Worm (Caenorhabditis elegans) whole organism, L1 larva: Measurements from ENCODE around the gene irld-65.

ENCODE experiments used
- C04F5.9 ChIP-seq: sonication (generic microtip); optimal IDR thresholded peaks from 2 replicates; lab custom pipeline; 2016; ENCODE audit warnings: missing genetic modification characterization, missing compliant biosample characterization
- F16B12.6 ChIP-seq: fragments of 150-350 bp; optimal IDR thresholded peaks from 2 replicates; lab custom pipeline; 2014; ENCODE audit warnings: missing biosample characterization, missing genetic modification characterization
- aha-1 ChIP-seq: fragments of 150-350 bp; optimal IDR thresholded peaks from 2 replicates; lab custom pipeline; 2014; ENCODE audit warnings: missing biosample characterization, missing genetic modification characterization
- ama-1 ChIP-seq: fragments of 150-350 bp; optimal IDR thresholded peaks from 2 replicates; lab custom pipeline; 2014
- ceh-82 ChIP-seq, 3 experiments: fragments of 150-350 bp in 1 of 3; sonication (generic microtip) in 2 of 3; optimal IDR thresholded peaks; 2 replicates each; lab custom pipeline; 2014 to 2017; ENCODE audit warnings: missing biosample characterization in 3 of 3, missing genetic modification characterization in 3 of 3
- ceh-88 ChIP-seq: fragments of 200-800 bp; sonication (Bioruptor generic); IDR thresholded peaks from 2 replicates; pipeline ENCODE4 v1.3.6; 2022; ENCODE audit warnings: missing genetic modification characterization, missing compliant biosample characterization
- ceh-90 ChIP-seq: sonication (generic microtip); optimal IDR thresholded peaks from 2 replicates; lab custom pipeline; 2016; ENCODE audit warnings: missing genetic modification characterization, missing compliant biosample characterization
- ces-1 ChIP-seq: fragments of 150-350 bp; optimal IDR thresholded peaks from 2 replicates; lab custom pipeline; 2014; ENCODE audit warnings: missing biosample characterization, missing genetic modification reagents, missing genetic modification characterization
- dsc-1 ChIP-seq: sonication (generic microtip); optimal IDR thresholded peaks from 2 replicates; lab custom pipeline; 2016; ENCODE audit warnings: mild to moderate bottlenecking, missing genetic modification characterization, missing compliant biosample characterization
- efl-1 ChIP-seq, 4 experiments: fragments of 150-350 bp; optimal IDR thresholded peaks in 3 of 4; peaks in 1 of 4; 1 replicate in 1 of 4; 2 replicates in 3 of 4; lab custom pipeline; 2014; ENCODE audit warnings: missing biosample characterization in 2 of 4, missing genetic modification characterization in 2 of 4, missing genetic modification reagents in 2 of 4
- egl-13 ChIP-seq: sonication (generic microtip); optimal IDR thresholded peaks from 2 replicates; lab custom pipeline; 2016; ENCODE audit warnings: missing genotype, missing genetic modification reagents, missing genetic modification characterization, missing compliant biosample characterization
- egl-27 ChIP-seq, 2 experiments: fragments of 150-350 bp in 1 of 2; sonication (generic microtip); optimal IDR thresholded peaks; 3 replicates each; lab custom pipeline; 2017 to 2018; ENCODE audit warnings: missing biosample characterization in 2 of 2, missing genetic modification characterization in 2 of 2, missing genetic modification reagents in 2 of 2
- elt-2 ChIP-seq: sonication (generic microtip); optimal IDR thresholded peaks from 2 replicates; lab custom pipeline; 2016; ENCODE audit warnings: missing genetic modification characterization, mild to moderate bottlenecking, inconsistent platforms, missing compliant biosample characterization, missing genetic modification reagents
- ets-5 ChIP-seq: fragments of 200-800 bp; sonication (Bioruptor generic); IDR thresholded peaks from 2 replicates; pipeline ENCODE4 v1.3.6; 2022; ENCODE audit warnings: missing genetic modification characterization, missing compliant biosample characterization
- fkh-4 ChIP-seq: sonication (generic microtip); optimal IDR thresholded peaks from 2 replicates; lab custom pipeline; 2016; ENCODE audit warnings: missing compliant biosample characterization, missing genetic modification characterization, borderline replicate concordance
- fkh-8 ChIP-seq: sonication (generic microtip); optimal IDR thresholded peaks from 2 replicates; lab custom pipeline; 2016; ENCODE audit warnings: mild to moderate bottlenecking, missing genetic modification characterization, missing compliant biosample characterization
- grh-1 ChIP-seq: fragments of 200-800 bp; sonication (Bioruptor generic); IDR thresholded peaks from 2 replicates; pipeline ENCODE4 v1.3.6; 2022; ENCODE audit warnings: missing genetic modification reagents, missing genetic modification characterization, missing compliant biosample characterization
- hpl-2 ChIP-seq: fragments of 150-350 bp; optimal IDR thresholded peaks from 2 replicates; lab custom pipeline; 2014; ENCODE audit warnings: missing biosample characterization, missing genetic modification reagents, missing genetic modification characterization
- irx-1 ChIP-seq: sonication (generic microtip); optimal IDR thresholded peaks from 2 replicates; lab custom pipeline; 2016; ENCODE audit warnings: missing genetic modification characterization, missing compliant biosample characterization
- lin-13 ChIP-seq: fragments of 150-350 bp; optimal IDR thresholded peaks from 2 replicates; lab custom pipeline; 2014; ENCODE audit warnings: missing biosample characterization, missing genetic modification reagents, missing genetic modification characterization
- lin-14 ChIP-seq: fragments of 200-800 bp; sonication (Bioruptor generic); optimal IDR thresholded peaks from 2 replicates; lab custom pipeline; 2018; ENCODE audit warnings: mild to moderate bottlenecking, missing genetic modification characterization, moderate library complexity, missing compliant biosample characterization
- lin-35 ChIP-seq, 2 experiments: fragments of 150-350 bp; optimal IDR thresholded peaks; 2 replicates each; lab custom pipeline; 2014; ENCODE audit warnings: missing biosample characterization in 2 of 2, missing genetic modification characterization in 2 of 2, missing genetic modification reagents in 2 of 2
- lin-39 ChIP-seq: fragments of 150-350 bp; optimal IDR thresholded peaks from 2 replicates; lab custom pipeline; 2014; ENCODE audit warnings: missing biosample characterization, missing genetic modification reagents, missing genetic modification characterization
- mab-9 ChIP-seq: fragments of 200-800 bp; sonication (Bioruptor generic); IDR thresholded peaks from 2 replicates; pipeline ENCODE4 v1.3.6; 2022; ENCODE audit warnings: missing genetic modification reagents, missing genetic modification characterization, missing compliant biosample characterization
- mef-2 ChIP-seq: fragments of 150-350 bp; optimal IDR thresholded peaks from 2 replicates; lab custom pipeline; 2014; ENCODE audit warnings: missing biosample characterization, missing genetic modification characterization
- nhr-12 ChIP-seq: sonication (generic microtip); optimal IDR thresholded peaks from 2 replicates; lab custom pipeline; 2017; ENCODE audit warnings: missing biosample characterization, missing genetic modification characterization
- nhr-20 ChIP-seq: sonication (generic microtip); optimal IDR thresholded peaks from 2 replicates; lab custom pipeline; 2016; ENCODE audit warnings: mild to moderate bottlenecking, missing genetic modification characterization, missing compliant biosample characterization
- nhr-237 ChIP-seq: fragments of 150-350 bp; optimal IDR thresholded peaks from 2 replicates; lab custom pipeline; 2014; ENCODE audit warnings: missing biosample characterization, missing genetic modification characterization
- nhr-28 ChIP-seq: fragments of 150-350 bp; optimal IDR thresholded peaks from 2 replicates; lab custom pipeline; 2014; ENCODE audit warnings: missing biosample characterization, missing genetic modification characterization
- nhr-47 ChIP-seq: sonication (generic microtip); optimal IDR thresholded peaks from 2 replicates; lab custom pipeline; 2016; ENCODE audit warnings: mild to moderate bottlenecking, missing genetic modification characterization, moderate library complexity, missing compliant biosample characterization
- nhr-71 ChIP-seq: sonication (generic microtip); optimal IDR thresholded peaks from 2 replicates; lab custom pipeline; 2016; ENCODE audit warnings: mild to moderate bottlenecking, missing genetic modification characterization, moderate library complexity, missing compliant biosample characterization
- nhr-77 ChIP-seq: fragments of 150-350 bp; optimal IDR thresholded peaks from 2 replicates; lab custom pipeline; 2014; ENCODE audit warnings: missing biosample characterization, missing genetic modification characterization
- nhr-85 ChIP-seq: sonication (generic microtip); peaks from one replicate; lab custom pipeline; 2016; ENCODE audit warnings: missing genetic modification characterization, inconsistent platforms, missing compliant biosample characterization
- pag-3 ChIP-seq: sonication (generic microtip); optimal IDR thresholded peaks from 2 replicates; lab custom pipeline; 2017; ENCODE audit warnings: missing genetic modification characterization, mild to moderate bottlenecking, missing compliant biosample characterization, antibody characterized with exemption, borderline replicate concordance; ENCODE audit not compliant: insufficient read depth
- pqm-1 ChIP-seq: sonication (generic microtip); optimal IDR thresholded peaks from 3 replicates; lab custom pipeline; 2017; ENCODE audit warnings: missing biosample characterization, missing genetic modification characterization
- snpc-4 ChIP-seq: fragments of 150-350 bp; optimal IDR thresholded peaks from 2 replicates; lab custom pipeline; 2014; ENCODE audit warnings: missing biosample characterization, missing genetic modification characterization
- sox-4 ChIP-seq: sonication (generic microtip); optimal IDR thresholded peaks from 2 replicates; lab custom pipeline; 2016; ENCODE audit warnings: missing genetic modification characterization, missing compliant biosample characterization
- sup-37 ChIP-seq: fragments of 200-800 bp; sonication (Bioruptor generic); optimal IDR thresholded peaks from 2 replicates; lab custom pipeline; 2018; ENCODE audit warnings: mild to moderate bottlenecking, missing genetic modification characterization, missing compliant biosample characterization
- unc-30 ChIP-seq: sonication (generic microtip); optimal IDR thresholded peaks from 2 replicates; lab custom pipeline; 2017; ENCODE audit warnings: missing biosample characterization, missing genetic modification characterization
- unc-86 ChIP-seq: sonication (generic microtip); optimal IDR thresholded peaks from 2 replicates; lab custom pipeline; 2016; ENCODE audit warnings: missing genetic modification characterization, missing compliant biosample characterization
- unc-98 ChIP-seq: fragments of 200-800 bp; sonication (Bioruptor generic); IDR thresholded peaks from 2 replicates; pipeline ENCODE4 v1.3.6; 2022; ENCODE audit warnings: missing genetic modification characterization, missing compliant biosample characterization
- vab-15 ChIP-seq: sonication (generic microtip); optimal IDR thresholded peaks from 2 replicates; lab custom pipeline; 2017; ENCODE audit warnings: missing genotype, mild to moderate bottlenecking, missing genetic modification characterization, missing compliant biosample characterization
- zag-1 ChIP-seq: fragments of 150-350 bp; optimal IDR thresholded peaks from 2 replicates; lab custom pipeline; 2014; ENCODE audit warnings: missing biosample characterization, missing genetic modification characterization
- zip-4 ChIP-seq: fragments of 200-800 bp; sonication (Bioruptor generic); optimal IDR thresholded peaks from 2 replicates; lab custom pipeline; 2018; ENCODE audit warnings: mild to moderate bottlenecking, missing genetic modification characterization, moderate library complexity, missing compliant biosample characterization
- ztf-11 ChIP-seq, 2 experiments: sonication (generic microtip); optimal IDR thresholded peaks; 2 replicates each; lab custom pipeline; 2016 to 2017; ENCODE audit warnings: missing genetic modification characterization in 2 of 2, missing biosample characterization in 1 of 2, missing compliant biosample characterization in 1 of 2
- ztf-4 ChIP-seq: fragments of 150-350 bp; optimal IDR thresholded peaks from 2 replicates; lab custom pipeline; 2014; ENCODE audit warnings: missing biosample characterization, missing genetic modification characterization

The irld-65 gene

DNA sequence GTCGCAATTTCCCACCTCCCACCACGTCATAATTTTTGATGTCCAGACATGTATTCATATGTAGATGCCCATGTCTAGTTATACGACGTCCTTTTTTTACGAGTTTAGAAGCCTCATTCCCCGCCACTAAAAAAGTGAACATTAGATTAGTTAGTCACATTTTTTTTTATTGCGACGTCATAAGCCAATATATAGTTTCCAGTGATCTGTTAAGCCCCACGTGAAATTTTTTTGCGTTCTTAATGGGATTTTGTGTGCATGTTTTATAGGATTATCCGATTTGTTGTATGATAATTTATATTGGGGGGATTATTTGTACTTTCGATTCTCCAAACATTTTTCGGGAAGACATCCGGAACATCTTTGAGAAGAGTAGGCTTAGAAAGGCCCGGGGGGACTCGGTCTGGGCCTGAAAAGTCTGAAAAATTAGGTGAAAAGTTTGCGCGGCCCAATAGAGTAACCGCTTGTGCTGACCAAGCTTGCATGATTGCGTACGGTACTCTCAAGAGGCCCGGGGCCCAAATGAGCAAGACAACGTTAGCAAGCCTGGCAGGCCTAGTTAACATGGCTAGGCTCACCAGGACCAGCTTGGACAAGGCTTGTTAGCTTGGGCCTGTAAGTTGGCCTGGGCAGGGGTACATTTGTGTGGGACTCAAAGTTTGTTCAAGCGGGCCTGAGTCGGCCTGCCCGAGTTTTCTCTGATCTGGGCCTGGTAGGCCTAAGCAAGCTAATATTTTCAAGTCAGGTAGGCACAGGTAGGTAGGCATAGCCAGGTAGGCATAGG lies 27.7 kb upstream of the irld-65 start:
- TF ChIP-seq dsc-1 (tag; lab: Kevin White, UChicago): peak; percentile 95
- peak; percentile 22 for TF ChIP-seq fkh-8 (tag; lab: Kevin White, UChicago)
- no peak for TF ChIP-seq nhr-237
- TF ChIP-seq sox-4 (tag; lab: Kevin White, UChicago): no peak
- peak; percentile 23 for TF ChIP-seq nhr-47 (tag; lab: Kevin White, UChicago)

DNA sequence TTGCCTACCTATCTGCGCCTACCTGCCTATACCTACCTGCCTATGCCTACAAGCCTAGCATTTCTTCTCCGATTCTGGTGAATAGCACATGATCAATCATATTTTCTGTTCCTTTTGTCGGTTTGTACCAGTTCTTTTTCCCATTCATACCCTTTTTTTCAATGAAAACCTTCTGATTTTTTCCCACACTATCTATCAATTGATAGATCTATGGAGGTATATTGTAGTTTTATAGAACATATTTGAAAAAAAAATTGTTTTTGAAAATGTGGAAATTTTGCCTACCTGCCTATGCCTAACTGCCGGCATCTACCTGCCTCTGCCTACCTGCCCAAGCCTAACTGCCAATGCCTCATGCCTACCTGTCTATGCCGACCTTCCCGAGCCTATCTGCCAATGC lies 25.9 kb upstream of the irld-65 start:
- TF ChIP-seq fkh-8 (tag; lab: Kevin White, UChicago): no peak
- no peak for TF ChIP-seq unc-86 (tag; lab: Kevin White, UChicago)
- TF ChIP-seq snpc-4 (tag; lab: Kevin White, UChicago): no peak
- no peak for TF ChIP-seq nhr-28
- no peak for TF ChIP-seq fkh-4 (tag; lab: Kevin White, UChicago)

DNA sequence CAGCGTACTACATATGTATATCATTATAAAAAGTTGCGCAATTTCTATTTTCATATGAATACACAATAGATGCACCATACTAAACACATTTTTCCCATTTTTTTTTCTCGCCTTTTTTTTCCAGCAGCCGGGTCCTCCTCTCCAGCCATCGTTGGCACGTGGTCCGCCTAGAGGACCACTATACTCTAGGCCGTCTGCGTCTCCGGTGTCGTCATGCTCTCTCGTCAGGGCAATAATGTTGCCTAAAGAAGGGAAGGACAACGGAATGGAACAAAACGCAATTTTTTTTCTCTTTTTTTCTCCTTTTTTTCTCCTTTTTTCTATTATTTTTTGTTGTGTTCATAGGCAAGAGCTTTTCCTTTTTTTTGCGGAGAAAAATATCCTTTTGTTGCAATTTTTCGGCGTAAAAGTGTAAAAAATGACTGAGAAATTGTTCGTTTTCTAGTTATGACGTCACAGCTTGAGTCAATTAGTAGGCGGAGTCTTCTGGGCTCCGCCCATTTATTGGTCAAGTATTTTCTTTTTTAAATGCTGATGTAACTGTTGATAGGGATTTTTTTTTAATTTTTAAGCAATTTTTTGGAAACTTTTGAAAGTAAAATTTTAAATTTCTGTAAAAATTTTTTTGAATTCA lies 24.9 kb upstream of the irld-65 start:
- TF ChIP-seq lin-13 (GFP tag; lab: Kevin White, UChicago) (no peak), ets-5 (no peak), lin-35 (GFP tag; optimal IDR thresholded peaks at IDR 0.05; lab: Kevin White, UChicago) (peak in 1 of 2 experiments; percentile 31), ceh-90 (tag; lab: Kevin White, UChicago) (no peak), mab-9 (GFP tag; lab: Robert Waterston, UW) (0 out of 2 replicates have a peak, but pooled peaks have one; percentile 32), nhr-77 (tag; lab: Kevin White, UChicago) (no peak), ama-1 (lab: Kevin White, UChicago) (no peak), ceh-88 (GFP tag; lab: Robert Waterston, UW) (no peak), C04F5.9 (tag; lab: Kevin White, UChicago) (no peak), irx-1 (tag; lab: Kevin White, UChicago) (no peak), unc-98 (GFP tag; lab: Robert Waterston, UW) (no peak), unc-86 (tag; lab: Kevin White, UChicago) (peak; percentile 69), pqm-1 (tag; lab: Kevin White, UChicago) (no peak), nhr-71 (tag; lab: Kevin White, UChicago) (no peak), egl-13 (tag; lab: Kevin White, UChicago) (no peak), ces-1 (GFP tag; lab: Kevin White, UChicago) (peak; percentile 6), nhr-85 (tag; lab: Kevin White, UChicago) (no peak), nhr-12 (no peak), ztf-11 (tag; optimal IDR thresholded peaks at IDR 0.05; lab: Kevin White, UChicago) (no peak), mef-2 (tag; lab: Kevin White, UChicago) (no peak), ceh-82 (tag; optimal IDR thresholded peaks at IDR 0.05; lab: Kevin White, UChicago) (peak; percentile 3 to 66 (median 16)), ztf-4 (no peak), lin-14 (peak; percentile 93), hpl-2 (GFP tag; lab: Kevin White, UChicago) (no peak), zip-4 (GFP tag; lab: Kevin White, UChicago) (no peak), lin-39 (tag; lab: Kevin White, UChicago) (no peak), nhr-20 (tag; lab: Kevin White, UChicago) (peak; percentile 71), dsc-1 (tag; lab: Kevin White, UChicago) (no peak), unc-30 (tag; lab: Kevin White, UChicago) (no peak), elt-2 (tag; lab: Kevin White, UChicago) (no peak), sox-4 (tag; lab: Kevin White, UChicago) (no peak), nhr-47 (tag; lab: Kevin White, UChicago) (no peak), efl-1 (optimal IDR thresholded peaks at IDR 0.05; lab: Kevin White, UChicago) (peak; percentile 32 to 38), efl-1 (GFP tag; optimal IDR thresholded peaks at IDR 0.05 in 1 of 2; lab: Kevin White, UChicago) (no peak), nhr-28 (no peak), aha-1 (tag; lab: Kevin White, UChicago) (no peak), F16B12.6 (no peak), grh-1 (GFP tag; lab: Robert Waterston, UW) (no peak), pag-3 (tag; lab: Kevin White, UChicago) (no peak), vab-15 (tag; lab: Kevin White, UChicago) (no peak), sup-37 (GFP tag; lab: Kevin White, UChicago) (no peak), zag-1 (no peak), egl-27 (tag; optimal IDR thresholded peaks at IDR 0.05; lab: Kevin White, UChicago) (no peak)
